Fruit fly (Drosophila melanogaster) whole organism, prepupa: ENCODE results near the gene Flacc.

Experiments used
- Blimp-1 ChIP-seq: fragments of 200-800 bp; sonication (Bioruptor generic); optimal IDR thresholded peaks from 3 replicates; lab custom pipeline; 2017; ENCODE audit warnings: missing biosample characterization, missing genetic modification characterization, mild to moderate bottlenecking, moderate library complexity, missing genetic modification reagents
- CG10631 ChIP-seq: fragments of 200-800 bp; sonication (Bioruptor generic); optimal IDR thresholded peaks from 2 replicates; lab custom pipeline; 2016; ENCODE audit warnings: missing biosample characterization, missing genetic modification characterization
- CG10669 ChIP-seq: fragments of 200-800 bp; sonication (Bioruptor generic); optimal IDR thresholded peaks from 3 replicates; lab custom pipeline; 2018; ENCODE audit warnings: missing biosample characterization, mild to moderate bottlenecking, missing genetic modification characterization, moderate library complexity
- CG11294 ChIP-seq: fragments of 200-800 bp; sonication (Bioruptor generic); IDR thresholded peaks from 2 replicates; pipeline ENCODE4 v1.3.6; 2022; ENCODE audit warnings: missing biosample characterization, missing genetic modification characterization
- CG11762 ChIP-seq: fragments of 200-800 bp; sonication (Bioruptor generic); optimal IDR thresholded peaks from 3 replicates; lab custom pipeline; 2016; ENCODE audit warnings: missing biosample characterization, missing genetic modification characterization; ENCODE audit not compliant: insufficient read depth
- CG15336 ChIP-seq: fragments of 200-800 bp; sonication (Bioruptor generic); IDR thresholded peaks from 2 replicates; pipeline ENCODE4 v1.3.6; 2022; ENCODE audit warnings: missing biosample characterization, missing genetic modification characterization
- CG1621 ChIP-seq: fragments of 200-800 bp; sonication (Bioruptor generic); optimal IDR thresholded peaks from 3 replicates; lab custom pipeline; 2018; ENCODE audit warnings: missing biosample characterization, mild to moderate bottlenecking, missing genetic modification characterization
- CG16779 ChIP-seq: fragments of 200-800 bp; sonication (Bioruptor generic); optimal IDR thresholded peaks from 3 replicates; lab custom pipeline; 2017; ENCODE audit warnings: missing biosample characterization, mild to moderate bottlenecking, missing genetic modification characterization
- CG3032 ChIP-seq: fragments of 200-800 bp; optimal IDR thresholded peaks from 2 replicates; lab custom pipeline; 2019; ENCODE audit warnings: missing biosample characterization, mild to moderate bottlenecking, missing genetic modification characterization, moderate library complexity
- CG32006 ChIP-seq: fragments of 200-800 bp; sonication (Bioruptor generic); optimal IDR thresholded peaks from 3 replicates; lab custom pipeline; 2017; ENCODE audit warnings: missing biosample characterization, mild to moderate bottlenecking, missing genetic modification characterization
- CG34406 ChIP-seq: fragments of 200-800 bp; sonication (Bioruptor generic); optimal IDR thresholded peaks from 3 replicates; lab custom pipeline; 2016; ENCODE audit warnings: missing biosample characterization, missing genetic modification characterization
- CG3919 ChIP-seq: fragments of 200-800 bp; sonication (Bioruptor generic); optimal IDR thresholded peaks from 3 replicates; lab custom pipeline; 2016; ENCODE audit warnings: missing biosample characterization, missing genetic modification characterization
- CG4318 ChIP-seq: fragments of 200-800 bp; sonication (Bioruptor generic); optimal IDR thresholded peaks from 3 replicates; lab custom pipeline; 2017; ENCODE audit warnings: missing biosample characterization, mild to moderate bottlenecking, missing genetic modification characterization
- CG6163 ChIP-seq: fragments of 200-800 bp; sonication (Bioruptor generic); IDR thresholded peaks from 3 replicates; pipeline ENCODE4 v1.3.6; 2022; ENCODE audit warnings: missing biosample characterization, missing genetic modification characterization
- CG6276 ChIP-seq: fragments of 200-800 bp; sonication (Bioruptor generic); optimal IDR thresholded peaks from 2 replicates; lab custom pipeline; 2017; ENCODE audit warnings: missing biosample characterization, mild to moderate bottlenecking, missing genetic modification characterization
- CG6792 ChIP-seq: fragments of 200-800 bp; sonication (Bioruptor generic); optimal IDR thresholded peaks from 3 replicates; lab custom pipeline; 2016; ENCODE audit warnings: missing biosample characterization, missing genetic modification characterization
- CG6808 ChIP-seq: fragments of 200-800 bp; sonication (Bioruptor generic); optimal IDR thresholded peaks from 3 replicates; lab custom pipeline; 2017; ENCODE audit warnings: missing biosample characterization, missing genetic modification characterization, mild to moderate bottlenecking, moderate library complexity, missing genetic modification reagents
- CG7368 ChIP-seq: fragments of 200-800 bp; sonication (Bioruptor generic); optimal IDR thresholded peaks from 3 replicates; lab custom pipeline; 2016; ENCODE audit warnings: missing biosample characterization, missing genetic modification characterization
- CG8119 ChIP-seq: fragments of 200-800 bp; sonication (Bioruptor generic); IDR thresholded peaks from 3 replicates; pipeline ENCODE4 v1.3.6; 2022; ENCODE audit warnings: missing biosample characterization, missing genetic modification characterization
- CG8319 ChIP-seq: fragments of 200-800 bp; sonication (Bioruptor generic); optimal IDR thresholded peaks from 3 replicates; lab custom pipeline; 2016; ENCODE audit warnings: missing biosample characterization, missing genetic modification characterization
- CG8632 ChIP-seq: fragments of 200-800 bp; sonication (Bioruptor generic); optimal IDR thresholded peaks from 3 replicates; lab custom pipeline; 2016; ENCODE audit warnings: missing biosample characterization, missing genetic modification characterization
- CG9139 ChIP-seq: fragments of 200-800 bp; sonication (Bioruptor generic); optimal IDR thresholded peaks from 3 replicates; lab custom pipeline; 2017; ENCODE audit warnings: missing biosample characterization, mild to moderate bottlenecking, missing genetic modification characterization
- Eip78C ChIP-seq: fragments of 200-800 bp; sonication (Bioruptor generic); peaks from one replicate; lab custom pipeline; 2016; ENCODE audit warnings: missing biosample characterization, missing genetic modification characterization
- Eip93F ChIP-seq: fragments of 200-800 bp; sonication (Bioruptor generic); optimal IDR thresholded peaks from 2 replicates; lab custom pipeline; 2016; ENCODE audit warnings: missing biosample characterization, mild to moderate bottlenecking, missing genetic modification characterization
- Ets96B ChIP-seq: fragments of 200-800 bp; optimal IDR thresholded peaks from 2 replicates; lab custom pipeline; 2019; ENCODE audit warnings: missing biosample characterization, mild to moderate bottlenecking, missing genetic modification characterization, moderate library complexity
- Hr39 ChIP-seq: fragments of 200-800 bp; sonication (Bioruptor generic); optimal IDR thresholded peaks from 2 replicates; lab custom pipeline; 2016; ENCODE audit warnings: missing biosample characterization, missing genetic modification characterization
- Hr4 ChIP-seq: fragments of 200-800 bp; sonication (Bioruptor generic); optimal IDR thresholded peaks from 3 replicates; lab custom pipeline; 2016; ENCODE audit warnings: missing biosample characterization, missing genetic modification characterization
- Lpt ChIP-seq: fragments of 200-800 bp; sonication (Bioruptor generic); optimal IDR thresholded peaks from 3 replicates; lab custom pipeline; 2016; ENCODE audit warnings: missing biosample characterization, missing genetic modification characterization
- Met ChIP-seq: fragments of 200-800 bp; sonication (Bioruptor generic); optimal IDR thresholded peaks from 3 replicates; lab custom pipeline; 2016; ENCODE audit warnings: missing biosample characterization, missing genetic modification characterization
- OdsH ChIP-seq: fragments of 200-800 bp; sonication (Bioruptor generic); optimal IDR thresholded peaks from 3 replicates; lab custom pipeline; 2016; ENCODE audit warnings: missing biosample characterization, missing genetic modification characterization
- Sox102F ChIP-seq: fragments of 200-800 bp; sonication (Bioruptor generic); optimal IDR thresholded peaks from 2 replicates; lab custom pipeline; 2016; ENCODE audit warnings: missing biosample characterization, mild to moderate bottlenecking, missing genetic modification characterization
- Sox14 ChIP-seq: fragments of 200-800 bp; sonication (Bioruptor generic); optimal IDR thresholded peaks from 3 replicates; lab custom pipeline; 2016; ENCODE audit warnings: missing biosample characterization, missing genetic modification characterization
- Sox15 ChIP-seq: fragments of 200-800 bp; sonication (Bioruptor generic); optimal IDR thresholded peaks from 3 replicates; lab custom pipeline; 2016; ENCODE audit warnings: missing biosample characterization, missing genetic modification characterization
- achi ChIP-seq: fragments of 200-800 bp; sonication (Bioruptor generic); optimal IDR thresholded peaks from 3 replicates; lab custom pipeline; 2016; ENCODE audit warnings: missing biosample characterization, missing genetic modification characterization
- acj6 ChIP-seq: fragments of 200-800 bp; sonication (Bioruptor generic); optimal IDR thresholded peaks from 3 replicates; lab custom pipeline; 2016; ENCODE audit warnings: missing biosample characterization, missing genetic modification characterization
- dsx ChIP-seq: fragments of 200-800 bp; optimal IDR thresholded peaks from 3 replicates; lab custom pipeline; 2019; ENCODE audit warnings: missing biosample characterization, mild to moderate bottlenecking, missing genetic modification characterization, moderate library complexity; ENCODE audit not compliant: poor library complexity, severe bottlenecking
- eg ChIP-seq: fragments of 200-800 bp; sonication (Bioruptor generic); IDR thresholded peaks from 3 replicates; pipeline ENCODE4 v1.3.6; 2022; ENCODE audit warnings: missing biosample characterization, missing genetic modification characterization
- esn ChIP-seq: fragments of 200-800 bp; sonication (Bioruptor generic); optimal IDR thresholded peaks from 2 replicates; lab custom pipeline; 2016; ENCODE audit warnings: missing biosample characterization, mild to moderate bottlenecking, missing genetic modification characterization, moderate library complexity
- fd85E ChIP-seq: fragments of 200-800 bp; sonication (Bioruptor generic); optimal IDR thresholded peaks from 3 replicates; lab custom pipeline; 2016; ENCODE audit warnings: missing biosample characterization, missing genetic modification characterization
- lz ChIP-seq: fragments of 200-800 bp; sonication (Bioruptor generic); optimal IDR thresholded peaks from 3 replicates; lab custom pipeline; 2016; ENCODE audit warnings: missing biosample characterization, missing genetic modification characterization
- salr ChIP-seq, 2 experiments: fragments of 200-800 bp; sonication (Bioruptor generic); optimal IDR thresholded peaks; 3 replicates each; lab custom pipeline; 2016 to 2018; ENCODE audit warnings: missing biosample characterization in 2 of 2, missing genetic modification characterization in 2 of 2, mild to moderate bottlenecking in 1 of 2
- ss ChIP-seq, 2 experiments: fragments of 200-800 bp; sonication (Bioruptor generic); optimal IDR thresholded peaks; 2 replicates in 1 of 2; 3 replicates in 1 of 2; lab custom pipeline; 2017 to 2018; ENCODE audit warnings: mild to moderate bottlenecking in 2 of 2, missing biosample characterization in 2 of 2, missing genetic modification characterization in 2 of 2, moderate library complexity in 1 of 2
- svp ChIP-seq: fragments of 200-800 bp; sonication (Bioruptor generic); peaks from one replicate; lab custom pipeline; 2016; ENCODE audit warnings: missing biosample characterization, missing genetic modification characterization
- topi ChIP-seq: fragments of 200-800 bp; sonication (Bioruptor generic); optimal IDR thresholded peaks from 3 replicates; lab custom pipeline; 2016; ENCODE audit warnings: missing biosample characterization, missing genetic modification characterization

Gene Flacc

dm6 chrX:18869489-18870132 lies 23.8 kb downstream of the Flacc start (continued):
- TF ChIP-seq CG10631 (GFP tag; lab: Kevin White, UChicago) (peak; percentile 69), salr (GFP tag; optimal IDR thresholded peaks at IDR 0.05; lab: Kevin White, UChicago) (peak in 1 of 2 experiments; percentile 55), CG8119 (GFP tag; lab: Robert Waterston, UW) (peak; percentile 68), Sox14 (peak; percentile 66), OdsH (no peak), CG4318 (no peak), Hr4 (GFP tag; lab: Kevin White, UChicago) (no peak), esn (GFP tag; lab: Kevin White, UChicago) (peak; percentile 77), CG3919 (GFP tag; lab: Kevin White, UChicago) (peak; percentile 79)

DNA sequence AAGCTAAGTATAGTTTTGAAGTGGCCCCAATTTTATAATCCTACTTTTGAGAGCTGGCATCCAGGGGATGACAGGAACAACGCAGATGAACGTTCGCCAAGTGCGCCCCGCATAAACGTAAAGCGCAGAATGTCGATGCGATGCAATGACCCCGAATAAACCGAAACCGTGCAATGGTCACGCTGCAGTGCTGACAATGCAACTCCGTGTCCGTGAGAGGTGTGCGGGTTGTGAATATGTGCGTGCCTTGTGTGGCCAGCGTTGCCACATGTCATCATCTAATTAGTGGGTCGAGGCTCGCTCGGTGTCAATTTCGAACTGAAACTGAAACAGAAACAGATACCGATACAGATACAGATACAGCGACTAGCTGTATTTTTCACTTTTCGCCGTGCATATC lies 25.3 kb downstream of the Flacc start:
- TF ChIP-seq Blimp-1 (no peak), CG32006 (GFP tag; lab: Kevin White, UChicago) (no peak), eg (no peak), CG10669 (GFP tag; lab: Kevin White, UChicago) (no peak), ss (GFP tag; optimal IDR thresholded peaks at IDR 0.05; lab: Kevin White, UChicago) (peak in 1 of 2 experiments; percentile 31), dsx (no peak), CG8319 (GFP tag; lab: Kevin White, UChicago) (no peak), CG34406 (GFP tag; lab: Kevin White, UChicago) (no peak), CG7368 (no peak), CG8119 (GFP tag; lab: Robert Waterston, UW) (no peak), Eip93F (GFP tag; lab: Kevin White, UChicago) (no peak), Ets96B (tag; lab: Kevin White, UChicago) (no peak), topi (GFP tag; lab: Kevin White, UChicago) (no peak), svp (GFP tag; lab: Kevin White, UChicago) (peak; percentile 61), acj6 (GFP tag; lab: Kevin White, UChicago) (no peak), CG16779 (tag; lab: Kevin White, UChicago) (no peak), CG9139 (GFP tag; lab: Kevin White, UChicago) (no peak), Eip78C (GFP tag; lab: Kevin White, UChicago) (peak; percentile 49), CG6163 (no peak)

- no peak for TF ChIP-seq Hr39 (GFP tag; lab: Kevin White, UChicago)
- TF ChIP-seq salr (GFP tag; optimal IDR thresholded peaks at IDR 0.05; lab: Kevin White, UChicago) = no peak
- TF ChIP-seq CG32006 (GFP tag; lab: Kevin White, UChicago) = no peak
- no peak for TF ChIP-seq CG8119 (GFP tag; lab: Robert Waterston, UW)
- peak; percentile 0 for TF ChIP-seq Sox14
- no peak for TF ChIP-seq CG6792
- TF ChIP-seq Ets96B (tag; lab: Kevin White, UChicago) = no peak
- no peak for TF ChIP-seq CG6276
- no peak for TF ChIP-seq CG1621 (tag; lab: Kevin White, UChicago)
- no peak for TF ChIP-seq CG15336 (GFP tag; lab: Robert Waterston, UW)
- TF ChIP-seq CG11762 (GFP tag; lab: Kevin White, UChicago) = no peak
- TF ChIP-seq eg = no peak
- no peak for TF ChIP-seq acj6 (GFP tag; lab: Kevin White, UChicago)
- TF ChIP-seq Hr4 (GFP tag; lab: Kevin White, UChicago) = no peak
- TF ChIP-seq CG8632 (GFP tag; lab: Kevin White, UChicago) = no peak
- TF ChIP-seq CG6808 (GFP tag; lab: Kevin White, UChicago) = peak; percentile 63
- TF ChIP-seq CG11294 (GFP tag; lab: Robert Waterston, UW) = no peak
- no peak for TF ChIP-seq CG34406 (GFP tag; lab: Kevin White, UChicago)
- TF ChIP-seq CG10669 (GFP tag; lab: Kevin White, UChicago) = no peak
- TF ChIP-seq esn (GFP tag; lab: Kevin White, UChicago) = no peak
- TF ChIP-seq ss (GFP tag; optimal IDR thresholded peaks at IDR 0.05; lab: Kevin White, UChicago) = peak; percentile 77 to 81
- TF ChIP-seq Met (GFP tag; lab: Kevin White, UChicago) = no peak
- no peak for TF ChIP-seq Sox15 (GFP tag; lab: Kevin White, UChicago)
- TF ChIP-seq OdsH = no peak
- no peak for TF ChIP-seq CG3032 (tag; lab: Kevin White, UChicago)
- no peak for TF ChIP-seq CG8319 (GFP tag; lab: Kevin White, UChicago)
- no peak for TF ChIP-seq lz
- no peak for TF ChIP-seq Lpt (GFP tag; lab: Kevin White, UChicago)
- TF ChIP-seq topi (GFP tag; lab: Kevin White, UChicago) = no peak
- no peak for TF ChIP-seq achi (GFP tag; lab: Kevin White, UChicago)
- TF ChIP-seq fd85E (GFP tag; lab: Kevin White, UChicago) = no peak
- no peak for TF ChIP-seq CG16779 (tag; lab: Kevin White, UChicago)
- TF ChIP-seq CG10631 (GFP tag; lab: Kevin White, UChicago) = no peak
- no peak for TF ChIP-seq Blimp-1
- TF ChIP-seq Sox102F (GFP tag; lab: Kevin White, UChicago) = no peak
Measured at dm6 chrX:18866289-18866832, 27.1 kb downstream of the Flacc start.
